Worm (Caenorhabditis elegans) whole organism, L2 larva: ENCODE results near the gene R02E4.2.

Experiments
- ZK546.5 ChIP-seq: sonication (generic microtip); optimal IDR thresholded peaks from 2 replicates; lab custom pipeline; 2017; ENCODE audit warnings: missing biosample characterization, missing genetic modification characterization
- lin-13 ChIP-seq: fragments of 150-350 bp; optimal IDR thresholded peaks from 2 replicates; lab custom pipeline; 2014; ENCODE audit warnings: missing biosample characterization, missing genetic modification reagents, missing genetic modification characterization
- mab-5 ChIP-seq: fragments of 150-350 bp; optimal IDR thresholded peaks from 2 replicates; lab custom pipeline; 2014; ENCODE audit warnings: missing biosample characterization, missing genetic modification characterization
- nhr-237 ChIP-seq: fragments of 150-350 bp; optimal IDR thresholded peaks from 2 replicates; lab custom pipeline; 2014; ENCODE audit warnings: missing biosample characterization, missing genetic modification characterization
- unc-39 ChIP-seq: fragments of 150-350 bp; optimal IDR thresholded peaks from 2 replicates; lab custom pipeline; 2014; ENCODE audit warnings: missing biosample characterization, missing genetic modification characterization
- unc-55 ChIP-seq: fragments of 150-350 bp; sonication (generic microtip); optimal IDR thresholded peaks from 3 replicates; lab custom pipeline; 2014; ENCODE audit warnings: missing biosample characterization, missing genetic modification reagents, missing genetic modification characterization
- ztf-11 ChIP-seq: sonication (generic microtip); optimal IDR thresholded peaks from 2 replicates; lab custom pipeline; 2017; ENCODE audit warnings: missing biosample characterization, missing genetic modification characterization

DNA sequence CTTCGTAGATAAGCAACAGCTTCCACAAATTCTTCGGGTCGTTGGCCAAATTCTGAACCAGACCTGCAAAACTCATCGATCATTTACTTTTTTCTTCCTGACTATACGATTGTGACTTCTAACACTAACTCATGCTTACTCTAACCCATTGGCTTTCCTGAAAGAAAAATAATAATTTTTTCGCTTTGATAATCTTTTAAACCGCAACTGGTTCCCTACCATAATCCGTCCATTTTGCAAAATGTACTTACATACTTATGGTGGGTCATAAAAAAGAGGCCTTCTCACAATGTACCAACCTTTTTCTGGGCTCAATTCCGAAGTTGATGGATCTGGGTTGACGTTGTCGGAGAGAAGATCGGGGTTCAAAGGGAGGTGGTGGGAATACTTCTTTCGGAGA is 12.3 kb upstream of the R02E4.2 start:
- TF ChIP-seq mab-5 (peak; percentile 61), unc-39 (tag; lab: Kevin White, UChicago) (no peak), ZK546.5 (no peak), unc-55 (GFP tag; lab: Kevin White, UChicago) (peak; percentile 0), lin-13 (GFP tag; lab: Kevin White, UChicago) (no peak), nhr-237 (tag; lab: Kevin White, UChicago) (no peak), ztf-11 (tag; lab: Kevin White, UChicago) (no peak)
